Fruit fly (Drosophila melanogaster): ENCODE data around the gene Slc25A46b.

Gene Slc25A46b

dm6 chr2L:18137591-18138247 lies 41.4 kb downstream of the Slc25A46b start, which contains the start of gene kel (continued):
- TF ChIP-seq ap (GFP tag; IDR thresholded peaks at IDR 0.05) (no peak), CG9817 (tag; optimal IDR thresholded peaks at IDR 0.05) (no peak), aop (GFP tag; IDR thresholded peaks at IDR 0.05) (no peak; the same call in 1 of the 2 replicates), CG10979 (tag; optimal IDR thresholded peaks at IDR 0.05) (peak; percentile 50), mld (GFP tag; IDR thresholded peaks at IDR 0.05; ENCODE audit: partially characterized antibody) (no peak), Dll (GFP tag; IDR thresholded peaks at IDR 0.05; ENCODE audit: partially characterized antibody) (peak; percentile 73), nerfin-2 (GFP tag; IDR thresholded peaks at IDR 0.05; ENCODE audit: partially characterized antibody) (peak; percentile 61), Rfx (GFP tag; IDR thresholded peaks at IDR 0.05) (peak; percentile 61), wdn (GFP tag; IDR thresholded peaks at IDR 0.05) (no peak), CG16815 (GFP tag; optimal IDR thresholded peaks at IDR 0.05) (no peak), CG10209 (GFP tag; optimal IDR thresholded peaks at IDR 0.05) (peak; percentile 18), emc (GFP tag; optimal IDR thresholded peaks at IDR 0.05) (peak; percentile 4), fd96Cb (tag; optimal IDR thresholded peaks at IDR 0.05) (no peak), CG3281 (GFP tag; optimal IDR thresholded peaks at IDR 0.05) (peak; percentile 75), CG15073 (GFP tag; optimal IDR thresholded peaks at IDR 0.05) (no peak), CG6683 (GFP tag; optimal IDR thresholded peaks at IDR 0.05) (peak; percentile 32), Doc2 (GFP tag; IDR thresholded peaks at IDR 0.05) (no peak), eyg (GFP tag; optimal IDR thresholded peaks at IDR 0.05) (peak; percentile 20), B-H2 (GFP tag; optimal IDR thresholded peaks at IDR 0.05) (no peak), nmo (GFP tag; optimal IDR thresholded peaks at IDR 0.05) (peak; percentile 59), HmgD (GFP tag; optimal IDR thresholded peaks at IDR 0.05) (peak; percentile 37), chm (GFP tag; IDR thresholded peaks at IDR 0.05) (peak; percentile 73), BEAF-32 (GFP tag; optimal IDR thresholded peaks at IDR 0.05) (peak; percentile 61), CG2120 (GFP tag; optimal IDR thresholded peaks at IDR 0.05) (peak; percentile 61), CG6272 (GFP tag; IDR thresholded peaks at IDR 0.05) (no peak), insv (GFP tag; optimal IDR thresholded peaks at IDR 0.05) (no peak), Atf-2 (GFP tag; optimal IDR thresholded peaks at IDR 0.05) (no peak), CG18619 (GFP tag; optimal IDR thresholded peaks at IDR 0.05) (no peak), scrt (GFP tag; optimal IDR thresholded peaks at IDR 0.05) (peak; percentile 50), Vsx1 (GFP tag; optimal IDR thresholded peaks at IDR 0.05) (peak; percentile 18), sc (optimal IDR thresholded peaks at IDR 0.05) (no peak), sc (GFP tag; optimal IDR thresholded peaks at IDR 0.05) (no peak), Sox102F (GFP tag; optimal IDR thresholded peaks at IDR 0.05) (peak; percentile 27), CG17568 (GFP tag; optimal IDR thresholded peaks at IDR 0.05) (peak; percentile 60), CG1529 (GFP tag; optimal IDR thresholded peaks at IDR 0.05) (peak; percentile 7), CG32767 (GFP tag; IDR thresholded peaks at IDR 0.05) (0 out of 2 replicates have a peak, but pooled peaks have one; percentile 30), lmd (GFP tag; IDR thresholded peaks at IDR 0.05) (no peak), CG17912 (GFP tag; optimal IDR thresholded peaks at IDR 0.05) (peak; percentile 56), CG10147 (GFP tag; optimal IDR thresholded peaks at IDR 0.05) (peak; percentile 8), Oli (tag; optimal IDR thresholded peaks at IDR 0.05) (no peak), danr (GFP tag; IDR thresholded peaks at IDR 0.05) (no peak), CG1233 (GFP tag; optimal IDR thresholded peaks at IDR 0.05) (peak; percentile 46), Atf6 (GFP tag; IDR thresholded peaks at IDR 0.05) (0 out of 2 replicates have a peak, but pooled peaks have one; percentile 36), CG12391 (tag; optimal IDR thresholded peaks at IDR 0.05) (peak; percentile 67), CG34376 (GFP tag; optimal IDR thresholded peaks at IDR 0.05) (peak; percentile 89), bsh (GFP tag; optimal IDR thresholded peaks at IDR 0.05) (peak in 1 of 2 experiments; percentile 33), ATbp (GFP tag; optimal IDR thresholded peaks at IDR 0.05) (no peak), tll (GFP tag; optimal IDR thresholded peaks at IDR 0.05) (no peak), CG6689 (GFP tag; IDR thresholded peaks at IDR 0.05) (no peak)

All from whole organism, embryonic.